Worm (Caenorhabditis elegans): ENCODE data around the gene K09G1.1.
A peak's percentile ranks its signal among the peaks of the same experiment; 100 is the strongest.

The K09G1.1 gene

DNA sequence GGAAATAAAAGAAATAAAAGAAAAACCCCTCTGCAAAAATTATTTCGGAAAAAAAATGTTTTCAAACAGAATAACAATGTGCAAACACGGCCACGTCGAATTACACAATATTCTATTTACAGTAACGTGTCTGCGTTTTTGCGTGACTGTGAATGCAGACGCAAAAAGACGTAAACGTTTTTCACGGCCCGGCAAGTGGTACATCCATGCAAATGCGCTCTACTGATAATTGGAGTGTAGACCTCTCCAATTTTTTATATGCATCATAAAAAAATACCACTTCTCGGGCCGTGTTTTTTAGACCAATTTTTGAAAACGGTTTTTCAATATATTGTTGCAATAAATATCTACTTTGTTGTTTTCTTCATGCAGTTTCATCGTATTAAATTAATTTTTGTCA, 33.9 kb upstream of the K09G1.1 start, which contains the start of gene nstp-10:
nstp-10 (minus strand) TSS at position 378 of the 400 bp plus-strand sequence.
- TF ChIP-seq lin-13 (GFP tag; optimal IDR thresholded peaks at IDR 0.05): peak; percentile 36
- TF ChIP-seq unc-55 (GFP tag; optimal IDR thresholded peaks at IDR 0.05): peak; percentile 69
- TF ChIP-seq F13H6.1 (tag; optimal IDR thresholded peaks at IDR 0.05): no peak
- TF ChIP-seq C34F6.9 (tag; optimal IDR thresholded peaks at IDR 0.05): peak; percentile 37
- TF ChIP-seq lsy-2 (tag; optimal IDR thresholded peaks at IDR 0.05): peak; percentile 3 to 78
- peak; percentile 55 for TF ChIP-seq nhr-129 (tag; optimal IDR thresholded peaks at IDR 0.05)
- peak; percentile 19 for TF ChIP-seq crh-2 (tag; optimal IDR thresholded peaks at IDR 0.05)
- TF ChIP-seq elt-3 (tag; optimal IDR thresholded peaks at IDR 0.05): no peak
- no peak for TF ChIP-seq mbf-1 (tag; optimal IDR thresholded peaks at IDR 0.05)
- TF ChIP-seq fos-1 (tag; optimal IDR thresholded peaks at IDR 0.05): peak; percentile 12
- peak; percentile 7 for TF ChIP-seq gmeb-1 (tag; optimal IDR thresholded peaks at IDR 0.05)

DNA sequence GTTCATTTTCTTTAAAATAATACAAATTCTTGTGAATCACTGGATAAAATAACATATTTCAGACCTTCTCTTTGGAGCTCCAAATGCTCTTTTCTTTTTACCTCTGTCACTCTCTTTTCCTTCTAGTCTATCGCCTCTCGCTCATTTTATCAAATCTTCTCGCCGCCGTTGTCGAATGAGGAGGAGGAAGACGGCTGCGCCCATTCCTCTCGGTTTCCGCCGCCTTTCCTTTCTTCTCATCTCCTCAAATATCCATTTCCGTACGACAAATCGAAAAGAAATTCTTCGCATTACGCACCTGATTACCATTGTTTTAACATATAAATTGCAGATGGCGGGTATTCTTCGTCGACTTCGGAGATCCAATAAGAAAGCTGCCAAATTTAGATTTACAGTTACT, 33.0 kb upstream of the K09G1.1 start, which contains the start of gene ehbp-1:
ehbp-1 (plus strand) TSS at position 332 of the 400 bp plus-strand sequence.
- TF ChIP-seq sma-9 (GFP tag; optimal IDR thresholded peaks at IDR 0.05) (peak; percentile 29), sma-9 (tag; optimal IDR thresholded peaks at IDR 0.05) (no peak), unc-55 (GFP tag; optimal IDR thresholded peaks at IDR 0.05) (peak; percentile 40), F13H6.1 (tag; optimal IDR thresholded peaks at IDR 0.05) (no peak), lin-39 (tag; optimal IDR thresholded peaks at IDR 0.05) (no peak), ZK546.5 (tag; optimal IDR thresholded peaks at IDR 0.05) (no peak), lsy-2 (tag; optimal IDR thresholded peaks at IDR 0.05) (peak in 1 of 2 experiments; percentile 3), aly-2 (tag; optimal IDR thresholded peaks at IDR 0.05) (no peak), ceh-82 (tag; optimal IDR thresholded peaks at IDR 0.05) (no peak), peb-1 (tag; optimal IDR thresholded peaks at IDR 0.05) (no peak), unc-39 (tag; optimal IDR thresholded peaks at IDR 0.05) (no peak), ztf-11 (tag; optimal IDR thresholded peaks at IDR 0.05) (no peak), nhr-10 (tag; optimal IDR thresholded peaks at IDR 0.05) (no peak), C34F6.9 (tag; optimal IDR thresholded peaks at IDR 0.05) (peak; percentile 32), lin-11 (tag; optimal IDR thresholded peaks at IDR 0.05) (no peak), mdl-1 (tag; optimal IDR thresholded peaks at IDR 0.05) (no peak)

DNA sequence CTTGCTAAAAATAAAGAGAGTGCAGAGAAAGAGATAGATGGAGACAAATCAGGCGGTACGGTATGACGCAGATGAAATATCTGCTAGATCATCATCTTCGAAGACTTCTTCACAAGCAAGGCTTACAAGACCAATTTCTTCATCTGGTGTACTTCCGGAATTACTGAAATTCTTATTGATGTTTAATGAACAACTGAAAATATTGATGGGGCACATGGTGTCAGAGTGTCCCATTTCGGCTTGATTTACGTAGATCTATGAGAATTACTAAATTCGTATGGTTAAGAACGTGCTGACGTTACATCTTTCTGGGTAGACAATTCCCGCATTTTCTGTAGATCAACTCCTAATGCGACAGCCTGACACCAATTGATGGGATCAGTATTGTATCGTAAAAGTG, 26.7 kb upstream of the K09G1.1 start:
- TF ChIP-seq peb-1 (tag; optimal IDR thresholded peaks at IDR 0.05) (no peak), crh-2 (tag; optimal IDR thresholded peaks at IDR 0.05) (no peak), blmp-1 (tag; optimal IDR thresholded peaks at IDR 0.05; ENCODE audit: insufficient read depth) (no peak), sma-9 (GFP tag; optimal IDR thresholded peaks at IDR 0.05) (no peak), sma-9 (tag; optimal IDR thresholded peaks at IDR 0.05) (no peak), elt-1 (tag; optimal IDR thresholded peaks at IDR 0.05) (no peak), ZK546.5 (tag; optimal IDR thresholded peaks at IDR 0.05) (no peak), gmeb-1 (tag; optimal IDR thresholded peaks at IDR 0.05) (no peak), F13H6.1 (tag; optimal IDR thresholded peaks at IDR 0.05) (no peak), lin-13 (GFP tag; optimal IDR thresholded peaks at IDR 0.05) (no peak), nhr-23 (tag; optimal IDR thresholded peaks at IDR 0.05) (no peak), nhr-10 (tag; optimal IDR thresholded peaks at IDR 0.05) (no peak), nhr-237 (tag; optimal IDR thresholded peaks at IDR 0.05) (no peak), mab-5 (tag; optimal IDR thresholded peaks at IDR 0.05) (no peak)

DNA sequence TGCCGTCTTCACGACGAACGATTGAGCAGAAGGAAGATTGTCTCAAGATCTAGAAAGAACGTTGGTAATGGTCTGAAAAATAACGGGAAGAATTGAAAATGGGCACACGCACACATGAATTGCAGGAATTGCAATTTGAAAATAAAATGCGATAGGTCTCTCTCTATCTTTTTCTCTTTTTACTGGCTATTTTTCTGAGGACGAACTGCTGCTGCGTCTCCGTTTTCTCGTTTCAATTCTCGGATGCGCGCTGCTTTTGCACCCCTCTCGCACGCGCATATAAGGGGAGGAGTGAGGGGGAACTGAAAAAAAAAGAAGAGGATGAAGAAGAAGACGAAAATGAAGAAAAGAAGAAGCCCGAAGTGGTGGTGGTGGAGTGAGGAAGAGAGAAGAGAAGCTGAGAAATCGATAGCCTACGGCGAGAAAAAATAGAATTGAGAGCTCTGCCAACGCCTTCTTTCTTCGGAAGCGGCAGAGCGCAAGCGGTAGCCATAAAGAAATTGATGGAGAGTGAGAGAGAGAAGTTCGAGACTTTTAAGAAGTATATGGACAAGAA, 21.6 kb upstream of the K09G1.1 start, which contains the start of gene rgef-1:
rgef-1 (minus strand) TSS at position 51 of the 556 bp plus-strand sequence.
- TF ChIP-seq ZK546.5 (tag; optimal IDR thresholded peaks at IDR 0.05): no peak
- peak; percentile 33 to 66 for TF ChIP-seq lsy-2 (tag; optimal IDR thresholded peaks at IDR 0.05)
- TF ChIP-seq crh-2 (tag; optimal IDR thresholded peaks at IDR 0.05): peak; percentile 76
- no peak for TF ChIP-seq nhr-23 (tag; optimal IDR thresholded peaks at IDR 0.05)
- TF ChIP-seq nhr-6 (tag; optimal IDR thresholded peaks at IDR 0.05): no peak
- no peak for TF ChIP-seq unc-62 (GFP tag; optimal IDR thresholded peaks at IDR 0.05)
- TF ChIP-seq ztf-4 (tag; optimal IDR thresholded peaks at IDR 0.05): no peak
- peak; percentile 47 to 78 for TF ChIP-seq mdl-1 (tag; optimal IDR thresholded peaks at IDR 0.05)
- TF ChIP-seq F13H6.1 (tag; optimal IDR thresholded peaks at IDR 0.05): peak; percentile 81
- no peak for TF ChIP-seq gmeb-1 (tag; optimal IDR thresholded peaks at IDR 0.05)
- no peak for TF ChIP-seq lin-39 (tag; optimal IDR thresholded peaks at IDR 0.05)
- no peak for TF ChIP-seq nhr-77 (tag; optimal IDR thresholded peaks at IDR 0.05)
- no peak for TF ChIP-seq peb-1 (tag; optimal IDR thresholded peaks at IDR 0.05)
- peak; percentile 17 for TF ChIP-seq fos-1 (tag; optimal IDR thresholded peaks at IDR 0.05)
- no peak for TF ChIP-seq ceh-82 (tag; optimal IDR thresholded peaks at IDR 0.05)
- peak; percentile 53 for TF ChIP-seq Y55F3AM.14 (GFP tag; optimal IDR thresholded peaks at IDR 0.05)
- no peak for TF ChIP-seq ceh-16 (tag; optimal IDR thresholded peaks at IDR 0.05)
- no peak for TF ChIP-seq unc-39 (tag; optimal IDR thresholded peaks at IDR 0.05)
- TF ChIP-seq ztf-11 (tag; optimal IDR thresholded peaks at IDR 0.05): no peak
- TF ChIP-seq nhr-12 (tag; optimal IDR thresholded peaks at IDR 0.05): no peak
- TF ChIP-seq snpc-4 (tag; optimal IDR thresholded peaks at IDR 0.05): no peak
- TF ChIP-seq lin-13 (GFP tag; optimal IDR thresholded peaks at IDR 0.05): peak; percentile 50
- TF ChIP-seq alr-1 (tag; optimal IDR thresholded peaks at IDR 0.05): no peak
- TF ChIP-seq elt-3 (tag; optimal IDR thresholded peaks at IDR 0.05): no peak
- peak; percentile 59 for TF ChIP-seq lin-11 (tag; optimal IDR thresholded peaks at IDR 0.05)
- peak; percentile 59 for TF ChIP-seq mab-5 (tag; optimal IDR thresholded peaks at IDR 0.05)
- TF ChIP-seq nhr-237 (tag; optimal IDR thresholded peaks at IDR 0.05): no peak
- TF ChIP-seq R02D3.7 (tag; optimal IDR thresholded peaks at IDR 0.05): no peak
- peak; percentile 56 for TF ChIP-seq nhr-129 (tag; optimal IDR thresholded peaks at IDR 0.05)
- TF ChIP-seq sem-4 (tag; optimal IDR thresholded peaks at IDR 0.05): peak; percentile 32
- TF ChIP-seq nhr-21 (tag; optimal IDR thresholded peaks at IDR 0.05): no peak
- no peak for TF ChIP-seq mbf-1 (tag; optimal IDR thresholded peaks at IDR 0.05)
- TF ChIP-seq sma-9 (GFP tag; optimal IDR thresholded peaks at IDR 0.05): peak; percentile 28
- no peak for TF ChIP-seq sma-9 (tag; optimal IDR thresholded peaks at IDR 0.05)
- no peak for TF ChIP-seq aly-2 (tag; optimal IDR thresholded peaks at IDR 0.05)
- TF ChIP-seq C34F6.9 (tag; optimal IDR thresholded peaks at IDR 0.05): peak; percentile 91
- TF ChIP-seq sma-3 (GFP tag; optimal IDR thresholded peaks at IDR 0.05): no peak
- peak; percentile 94 for TF ChIP-seq unc-55 (GFP tag; optimal IDR thresholded peaks at IDR 0.05)

Data from whole organism, L2 larva.